Worm (Caenorhabditis elegans) whole organism, L4 larva: ENCODE results near the gene prp-6.

Experiments used
- F26F4.8 ChIP-seq: fragments of 200-800 bp; sonication (Bioruptor generic); conservative IDR thresholded peaks from 2 replicates; pipeline ENCODE4 v1.3.6; 2022; ENCODE audit warnings: missing genetic modification characterization, missing compliant biosample characterization
- F37D6.2 ChIP-seq: sonication (generic microtip); optimal IDR thresholded peaks from 2 replicates; lab custom pipeline; 2016; ENCODE audit warnings: mild to moderate bottlenecking, missing genetic modification characterization, missing compliant biosample characterization
- F49E8.2 ChIP-seq: sonication (generic microtip); optimal IDR thresholded peaks from 2 replicates; lab custom pipeline; 2016; ENCODE audit warnings: missing compliant biosample characterization, mild to moderate bottlenecking, missing genetic modification characterization, borderline replicate concordance
- T26A8.4 ChIP-seq: fragments of 200-800 bp; sonication (Bioruptor generic); IDR thresholded peaks from 2 replicates; pipeline ENCODE4 v1.3.6; 2022; ENCODE audit warnings: missing genetic modification characterization, missing compliant biosample characterization
- Y105C5A.15 ChIP-seq: fragments of 200-800 bp; sonication (Bioruptor generic); IDR thresholded peaks from 2 replicates; pipeline ENCODE4 v1.3.6; 2022; ENCODE audit warnings: missing genetic modification characterization, missing compliant biosample characterization
- arid-1 ChIP-seq: fragments of 200-800 bp; sonication (Bioruptor generic); conservative IDR thresholded peaks from 2 replicates; pipeline ENCODE4 v1.3.6; 2022; ENCODE audit warnings: missing genetic modification reagents, missing genetic modification characterization, missing compliant biosample characterization
- attf-4 ChIP-seq: sonication (generic microtip); optimal IDR thresholded peaks from 3 replicates; lab custom pipeline; 2017; ENCODE audit warnings: missing biosample characterization, missing genetic modification characterization
- ceh-20 ChIP-seq: fragments of 200-800 bp; sonication (Bioruptor generic); IDR thresholded peaks from 2 replicates; pipeline ENCODE4 v1.3.6; 2022; ENCODE audit warnings: missing genetic modification reagents, missing genetic modification characterization, missing compliant biosample characterization
- ceh-28 ChIP-seq: fragments of 150-350 bp; optimal IDR thresholded peaks from 2 replicates; lab custom pipeline; 2014; ENCODE audit warnings: missing biosample characterization, missing genetic modification reagents, missing genetic modification characterization
- ceh-32 ChIP-seq: sonication (generic microtip); optimal IDR thresholded peaks from 2 replicates; lab custom pipeline; 2016; ENCODE audit warnings: mild to moderate bottlenecking, missing genetic modification characterization, missing compliant biosample characterization; ENCODE audit not compliant: poor library complexity
- ceh-44 ChIP-seq: fragments of 200-800 bp; sonication (Bioruptor generic); IDR thresholded peaks from 2 replicates; pipeline ENCODE4 v1.3.6; 2022; ENCODE audit warnings: missing genetic modification reagents, missing genetic modification characterization, missing compliant biosample characterization
- ctbp-1 ChIP-seq: fragments of 200-800 bp; sonication (Bioruptor generic); IDR thresholded peaks from 2 replicates; pipeline ENCODE4 v1.3.6; 2022; ENCODE audit warnings: missing genetic modification reagents, missing genetic modification characterization, missing compliant biosample characterization
- daf-12 ChIP-seq: fragments of 150-350 bp; optimal IDR thresholded peaks from 2 replicates; lab custom pipeline; 2014; ENCODE audit warnings: missing biosample characterization, missing genetic modification reagents, missing genetic modification characterization
- daf-8 ChIP-seq: fragments of 200-800 bp; sonication (Bioruptor generic); IDR thresholded peaks from 2 replicates; pipeline ENCODE4 v1.3.6; 2022; ENCODE audit warnings: missing genetic modification characterization, missing compliant biosample characterization
- dmd-6 ChIP-seq: fragments of 200-800 bp; sonication (Bioruptor generic); IDR thresholded peaks from 2 replicates; pipeline ENCODE4 v1.3.6; 2022; ENCODE audit warnings: missing genetic modification reagents, missing genetic modification characterization, missing compliant biosample characterization
- dmd-8 ChIP-seq: fragments of 200-800 bp; sonication (Bioruptor generic); IDR thresholded peaks from 2 replicates; pipeline ENCODE4 v1.3.6; 2022; ENCODE audit warnings: missing genetic modification characterization, missing compliant biosample characterization
- dpl-1 ChIP-seq: fragments of 150-350 bp; optimal IDR thresholded peaks from 2 replicates; lab custom pipeline; 2014; ENCODE audit warnings: missing biosample characterization, missing genetic modification reagents, missing genetic modification characterization
- dve-1 ChIP-seq: sonication (generic microtip); optimal IDR thresholded peaks from 2 replicates; lab custom pipeline; 2017; ENCODE audit warnings: antibody characterized with exemption, mild to moderate bottlenecking, missing genetic modification characterization, missing compliant biosample characterization; ENCODE audit not compliant: insufficient read depth
- fkh-10 ChIP-seq: fragments of 150-350 bp; optimal IDR thresholded peaks from 2 replicates; lab custom pipeline; 2014; ENCODE audit warnings: missing biosample characterization, missing genetic modification reagents, missing genetic modification characterization
- hmg-1.1 ChIP-seq: fragments of 200-800 bp; sonication (Bioruptor generic); IDR thresholded peaks from 2 replicates; pipeline ENCODE4 v1.3.6; 2022; ENCODE audit warnings: missing genetic modification reagents, missing genetic modification characterization, missing compliant biosample characterization
- jun-1 ChIP-seq: fragments of 150-350 bp; optimal IDR thresholded peaks from 2 replicates; lab custom pipeline; 2014; ENCODE audit warnings: missing biosample characterization, missing genetic modification reagents, missing genetic modification characterization
- lin-29 ChIP-seq: fragments of 200-800 bp; sonication (Bioruptor generic); IDR thresholded peaks from 2 replicates; pipeline ENCODE4 v1.3.6; 2022; ENCODE audit warnings: missing genetic modification reagents, missing genetic modification characterization, missing compliant biosample characterization
- lin-38 ChIP-seq: fragments of 200-800 bp; sonication (Bioruptor generic); IDR thresholded peaks from 2 replicates; pipeline ENCODE4 v1.3.6; 2022; ENCODE audit warnings: missing genetic modification reagents, missing genetic modification characterization, missing compliant biosample characterization
- lin-39 ChIP-seq: fragments of 150-350 bp; optimal IDR thresholded peaks from 2 replicates; lab custom pipeline; 2014; ENCODE audit warnings: missing biosample characterization, missing genetic modification reagents, missing genetic modification characterization
- lsy-2 ChIP-seq, 2 experiments: fragments of 150-350 bp in 1 of 2; sonication (generic microtip) in 1 of 2; optimal IDR thresholded peaks; 2 replicates each; lab custom pipeline; 2014 to 2017; ENCODE audit warnings: missing biosample characterization in 2 of 2, missing genetic modification characterization in 2 of 2
- madf-5 ChIP-seq, 2 experiments: fragments of 200-800 bp; sonication (Bioruptor generic); IDR thresholded peaks; 2 replicates each; pipeline ENCODE4 v1.3.6; 2022; ENCODE audit warnings: missing compliant biosample characterization in 2 of 2, missing genetic modification characterization in 2 of 2
- mxl-2 ChIP-seq: fragments of 200-800 bp; sonication (Bioruptor generic); conservative IDR thresholded peaks from 2 replicates; pipeline ENCODE4 v1.3.6; 2022; ENCODE audit warnings: missing genetic modification reagents, missing genetic modification characterization, missing compliant biosample characterization
- nhr-28 ChIP-seq: fragments of 150-350 bp; optimal IDR thresholded peaks from 2 replicates; lab custom pipeline; 2014; ENCODE audit warnings: missing biosample characterization, missing genetic modification characterization
- snpc-4 ChIP-seq: fragments of 150-350 bp; optimal IDR thresholded peaks from 2 replicates; lab custom pipeline; 2014; ENCODE audit warnings: missing biosample characterization, missing genetic modification characterization
- spr-3 ChIP-seq: fragments of 200-800 bp; sonication (Bioruptor generic); optimal IDR thresholded peaks from 2 replicates; lab custom pipeline; 2018; ENCODE audit warnings: mild to moderate bottlenecking, missing genetic modification characterization, missing compliant biosample characterization
- tag-97 ChIP-seq: fragments of 200-800 bp; sonication (Bioruptor generic); IDR thresholded peaks from 2 replicates; pipeline ENCODE4 v1.3.6; 2022; ENCODE audit warnings: missing genetic modification characterization, missing compliant biosample characterization
- unc-130 ChIP-seq: sonication (generic microtip); optimal IDR thresholded peaks from 2 replicates; lab custom pipeline; 2016; ENCODE audit warnings: missing genetic modification reagents, missing genetic modification characterization, missing compliant biosample characterization
- unc-62 ChIP-seq, 3 experiments: fragments of 150-350 bp in 1 of 3; sonication (generic microtip); optimal IDR thresholded peaks in 2 of 3; peaks in 1 of 3; 1 replicate in 1 of 3; 2 replicates in 2 of 3; lab custom pipeline; 2014 to 2017; ENCODE audit warnings: missing biosample characterization in 3 of 3, missing genetic modification characterization in 3 of 3, missing genetic modification reagents in 3 of 3, missing genotype in 1 of 3
- vab-7 ChIP-seq: fragments of 200-800 bp; sonication (Bioruptor generic); IDR thresholded peaks from 2 replicates; pipeline ENCODE4 v1.3.6; 2022; ENCODE audit warnings: missing genetic modification reagents, missing genetic modification characterization, missing compliant biosample characterization
- zag-1 ChIP-seq: fragments of 150-350 bp; optimal IDR thresholded peaks from 2 replicates; lab custom pipeline; 2014; ENCODE audit warnings: missing biosample characterization, missing genetic modification characterization
- zfp-3 ChIP-seq: fragments of 200-800 bp; sonication (Bioruptor generic); conservative IDR thresholded peaks from 2 replicates; pipeline ENCODE4 v1.3.6; 2022; ENCODE audit warnings: missing genetic modification reagents, missing genetic modification characterization, missing compliant biosample characterization
- zip-2 ChIP-seq: fragments of 150-350 bp; optimal IDR thresholded peaks from 2 replicates; lab custom pipeline; 2014; ENCODE audit warnings: missing biosample characterization, missing genetic modification characterization
- ztf-7 ChIP-seq: fragments of 150-350 bp; optimal IDR thresholded peaks from 2 replicates; lab custom pipeline; 2014; ENCODE audit warnings: missing biosample characterization, missing genetic modification characterization

prp-6 gene

ce11 chrV:18079163-18079562 is 56.9 kb downstream of the prp-6 start (continued):
- TF ChIP-seq lin-29 (GFP tag; lab: Robert Waterston, UW) (peak; percentile 46; the same call in 1 of the 2 replicates), snpc-4 (peak; percentile 15), mxl-2 (GFP tag; lab: Robert Waterston, UW) (no peak), fkh-10 (peak; percentile 1), ceh-28 (tag; lab: Kevin White, UChicago) (peak; percentile 71), unc-62 (GFP tag; optimal IDR thresholded peaks at IDR 0.05 in 1 of 2; lab: Kevin White, UChicago) (peak in 1 of 2 experiments; percentile 88), unc-62 (tag; optimal IDR thresholded peaks at IDR 0.05; lab: Kevin White, UChicago) (no peak), dpl-1 (GFP tag; lab: Kevin White, UChicago) (peak; percentile 73), ctbp-1 (GFP tag; lab: Robert Waterston, UW) (peak; percentile 64), jun-1 (tag; lab: Kevin White, UChicago) (peak; percentile 6), dmd-6 (GFP tag; lab: Robert Waterston, UW) (peak; percentile 59), lsy-2 (tag; optimal IDR thresholded peaks at IDR 0.05; lab: Kevin White, UChicago) (peak; percentile 18 to 86)

ce11 chrV:18081857-18082256 is 59.6 kb downstream of the prp-6 start, which contains the start of gene nova-1:
Gene nova-1, minus strand, starts transcription at chrV:18081957.
- TF ChIP-seq F26F4.8 (GFP tag; lab: Robert Waterston, UW), result no peak
- TF ChIP-seq ceh-32 (tag; lab: Kevin White, UChicago), result no peak
- no peak for TF ChIP-seq dve-1
- no peak for TF ChIP-seq zag-1 (tag; lab: Kevin White, UChicago)
- TF ChIP-seq ceh-44 (GFP tag; lab: Robert Waterston, UW), result no peak
- TF ChIP-seq jun-1 (tag; lab: Kevin White, UChicago), result no peak
- TF ChIP-seq attf-4 (tag; lab: Kevin White, UChicago), result no peak
- no peak for TF ChIP-seq nhr-28
- TF ChIP-seq lin-29 (GFP tag; lab: Robert Waterston, UW), result no peak
- no peak for TF ChIP-seq ceh-20 (GFP tag; lab: Robert Waterston, UW)
- TF ChIP-seq daf-12 (tag; lab: Kevin White, UChicago), result no peak
- TF ChIP-seq hmg-1.1 (GFP tag; lab: Robert Waterston, UW), result no peak
- no peak for TF ChIP-seq Y105C5A.15 (GFP tag; lab: Robert Waterston, UW)
- no peak for TF ChIP-seq F37D6.2
- no peak for TF ChIP-seq ztf-7 (tag; lab: Kevin White, UChicago)
- TF ChIP-seq dmd-8, result no peak
- TF ChIP-seq madf-5 (GFP tag; IDR thresholded peaks at IDR 0.05; lab: Robert Waterston, UW), result no peak
- no peak for TF ChIP-seq daf-8 (GFP tag; lab: Robert Waterston, UW)
- TF ChIP-seq T26A8.4 (GFP tag; lab: Robert Waterston, UW), result no peak

- TF ChIP-seq dmd-8 (0 out of 2 replicates have a peak, but pooled peaks have one; percentile 20), arid-1 (GFP tag; lab: Robert Waterston, UW) (0 out of 2 replicates have a peak, but pooled peaks have one; percentile 32), lin-38 (GFP tag; lab: Robert Waterston, UW) (peak; percentile 75), spr-3 (GFP tag; lab: Kevin White, UChicago) (no peak), zip-2 (tag; lab: Kevin White, UChicago) (no peak), vab-7 (no peak), unc-130 (peak; percentile 13), zfp-3 (GFP tag; lab: Robert Waterston, UW) (no peak), ctbp-1 (GFP tag; lab: Robert Waterston, UW) (0 out of 2 replicates have a peak, but pooled peaks have one; percentile 37), daf-12 (tag; lab: Kevin White, UChicago) (no peak), lin-39 (no peak), attf-4 (tag; lab: Kevin White, UChicago) (no peak), tag-97 (GFP tag; lab: Robert Waterston, UW) (no peak), F49E8.2 (peak; percentile 72), lin-29 (GFP tag; lab: Robert Waterston, UW) (no peak)
Observed at ce11 chrV:18085150-18085833, 63.0 kb downstream of the prp-6 start, which contains the start of gene fbxa-106. Gene fbxa-106, minus strand, starts transcription at chrV:18085200.
